Worm (Caenorhabditis elegans): ENCODE data around the gene Y102E9.6.

DNA sequence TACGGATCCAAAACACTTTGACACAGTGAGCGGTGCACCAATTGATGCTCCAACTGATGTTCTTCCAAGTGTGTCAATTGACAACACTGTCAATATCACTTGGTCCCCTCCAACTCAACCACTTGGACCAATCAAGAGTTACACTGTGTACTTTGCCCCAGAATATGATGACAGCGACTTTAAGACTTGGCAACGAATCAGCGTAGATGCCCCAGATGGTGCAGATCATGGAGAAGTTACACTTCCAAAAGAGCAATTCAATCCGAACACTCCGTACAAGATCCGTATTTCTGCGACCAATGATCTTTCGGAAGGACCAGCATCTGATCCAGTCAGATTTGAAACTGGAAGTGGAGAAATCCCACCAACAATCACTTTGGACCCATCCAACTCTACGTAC is 16.1 kb upstream of the Y102E9.6 start:
- TF ChIP-seq pqm-1 (tag; optimal IDR thresholded peaks at IDR 0.05) (no peak), ztf-11 (tag; optimal IDR thresholded peaks at IDR 0.05) (no peak), isw-1 (GFP tag; IDR thresholded peaks at IDR 0.05) (no peak), zip-4 (GFP tag; optimal IDR thresholded peaks at IDR 0.05) (no peak), Y116A8C.19 (tag; optimal IDR thresholded peaks at IDR 0.05; ENCODE audit: borderline replicate concordance) (no peak), tlp-1 (tag; optimal IDR thresholded peaks at IDR 0.05) (no peak), lin-13 (GFP tag; optimal IDR thresholded peaks at IDR 0.05) (no peak), lir-3 (tag; optimal IDR thresholded peaks at IDR 0.05; ENCODE audit: poor library complexity) (no peak), egl-27 (tag; optimal IDR thresholded peaks at IDR 0.05) (no peak), snpc-4 (tag; optimal IDR thresholded peaks at IDR 0.05) (no peak), lin-15B (tag; optimal IDR thresholded peaks at IDR 0.05) (no peak), pax-3 (tag; optimal IDR thresholded peaks at IDR 0.05) (no peak), lsy-2 (tag; optimal IDR thresholded peaks at IDR 0.05) (no peak)
